Fruit fly (Drosophila melanogaster): ENCODE results near the gene CG32436.

- TF ChIP-seq CG8478 (optimal IDR thresholded peaks at IDR 0.05) = no peak
- TF ChIP-seq Dll (optimal IDR thresholded peaks at IDR 0.05) = no peak
- no peak for TF ChIP-seq EcR (GFP tag; optimal IDR thresholded peaks at IDR 0.05)
- TF ChIP-seq usp (GFP tag; optimal IDR thresholded peaks at IDR 0.05) = no peak
- no peak for TF ChIP-seq pan (optimal IDR thresholded peaks at IDR 0.05)
- TF ChIP-seq psq (optimal IDR thresholded peaks at IDR 0.05) = no peak
Measured at dm6 chr3L:21363926-21364537, 20.2 kb downstream of the CG32436 start.
